Worm (Caenorhabditis elegans): ENCODE measurements around the gene crn-7.

ce11 chrIII:8232634-8233033 is 35.7 kb upstream of the crn-7 start, which contains the start of gene henn-1:
- no peak for TF ChIP-seq fkh-10 (GFP tag; optimal IDR thresholded peaks at IDR 0.05)
- no peak for TF ChIP-seq dpl-1 (GFP tag; optimal IDR thresholded peaks at IDR 0.05)
- TF ChIP-seq daf-19 (GFP tag; conservative IDR thresholded peaks at IDR 0.05) = no peak
- TF ChIP-seq ces-1 (GFP tag; optimal IDR thresholded peaks at IDR 0.05) = no peak

Measured in whole organism, L4 larva.